Worm (Caenorhabditis elegans): ENCODE results near the gene Y51H4A.8.
"Not testable (repeated sequence)": the region's sequence is repeated elsewhere in the genome, so short reads cannot be mapped to it uniquely, and the experiment has no call there.

- TF ChIP-seq him-1, dao-5, W03F9.2 (tag; optimal IDR thresholded peaks at IDR 0.05): not testable (repeated sequence)
These were observed 47.6 kb upstream of the Y51H4A.8 start, which contains the start of gene fip-7 for ce11 chrIV:16625909-16626308.
